Fruit fly (Drosophila melanogaster): ENCODE data around the gene RpS27A.
A peak's percentile ranks its signal among the peaks of the same experiment; 100 is the strongest.

RpS27A gene

dm6 chr2L:10430802-10431476, 22.8 kb downstream of the RpS27A start, which contains the start of the genes Bug22 and TfIIB (continued):
- TF ChIP-seq CG30403 (GFP tag; optimal IDR thresholded peaks at IDR 0.05) (peak; percentile 88), CG13624 (GFP tag; optimal IDR thresholded peaks at IDR 0.05) (peak; percentile 62), wdn (GFP tag; IDR thresholded peaks at IDR 0.05) (peak; percentile 39; the same call in 1 of the 2 replicates), tgo (GFP tag; IDR thresholded peaks at IDR 0.05) (peak; percentile 74), fd102C (GFP tag; optimal IDR thresholded peaks at IDR 0.05) (no peak), Gug (GFP tag; IDR thresholded peaks at IDR 0.05) (peak; percentile 65; the same call in 2 of the 4 replicates), CG10959 (GFP tag; IDR thresholded peaks at IDR 0.05) (no peak), CG13123 (GFP tag; optimal IDR thresholded peaks at IDR 0.05) (peak; percentile 65), E2f1 (GFP tag; IDR thresholded peaks at IDR 0.05) (0 out of 2 replicates have a peak, but pooled peaks have one; percentile 12), CG2678 (tag; optimal IDR thresholded peaks at IDR 0.05) (no peak), Hey (tag; optimal IDR thresholded peaks at IDR 0.05) (no peak), h (optimal IDR thresholded peaks at IDR 0.05) (no peak), hbn (GFP tag; IDR thresholded peaks at IDR 0.05; ENCODE audit: partially characterized antibody) (no peak), stwl (tag; optimal IDR thresholded peaks at IDR 0.05) (peak; percentile 64), CG11247 (GFP tag; IDR thresholded peaks at IDR 0.05) (peak; percentile 58; the same call in 1 of the 2 replicates), Chrac-16 (GFP tag; optimal IDR thresholded peaks at IDR 0.05) (peak; percentile 72), Spps (tag; optimal IDR thresholded peaks at IDR 0.05) (peak; percentile 28), CG11398 (GFP tag; optimal IDR thresholded peaks at IDR 0.05) (no peak), NK7.1 (GFP tag; optimal IDR thresholded peaks at IDR 0.05) (no peak), CG15073 (GFP tag; optimal IDR thresholded peaks at IDR 0.05) (no peak), pzg (GFP tag; optimal IDR thresholded peaks at IDR 0.05) (peak; percentile 53), lilli (GFP tag; optimal IDR thresholded peaks at IDR 0.05) (peak; percentile 86), CG17328 (GFP tag; IDR thresholded peaks at IDR 0.05) (peak; percentile 71; the same call in 1 of the 2 replicates), abd-A (tag; optimal IDR thresholded peaks at IDR 0.05) (no peak), CG11723 (GFP tag; optimal IDR thresholded peaks at IDR 0.05) (peak; percentile 94), CG3281 (GFP tag; optimal IDR thresholded peaks at IDR 0.05) (peak; percentile 65), Six4 (GFP tag; optimal IDR thresholded peaks at IDR 0.05) (peak; percentile 55), Ets65A (GFP tag) (peak; percentile 94), peb (GFP tag; IDR thresholded peaks at IDR 0.05) (no peak), al (GFP tag; IDR thresholded peaks at IDR 0.05) (no peak), CG3065 (GFP tag; optimal IDR thresholded peaks at IDR 0.05) (peak; percentile 12), CG18599 (GFP tag; optimal IDR thresholded peaks at IDR 0.05) (no peak), nmo (GFP tag; optimal IDR thresholded peaks at IDR 0.05) (peak; percentile 77), CG6654 (GFP tag; optimal IDR thresholded peaks at IDR 0.05) (no peak), CG6689 (GFP tag; IDR thresholded peaks at IDR 0.05) (peak; percentile 85), CG31441 (GFP tag; IDR thresholded peaks at IDR 0.05) (peak; percentile 79), nau (GFP tag; optimal IDR thresholded peaks at IDR 0.05) (peak; percentile 3), CG8944 (GFP tag; optimal IDR thresholded peaks at IDR 0.05) (peak; percentile 63), CG12236 (GFP tag; optimal IDR thresholded peaks at IDR 0.05) (peak; percentile 41), grau (tag; optimal IDR thresholded peaks at IDR 0.05) (peak; percentile 73), CG8924 (tag; optimal IDR thresholded peaks at IDR 0.05) (peak; percentile 83), dpn (GFP tag; optimal IDR thresholded peaks at IDR 0.05) (peak; percentile 46 to 84), Bteb2 (GFP tag; optimal IDR thresholded peaks at IDR 0.05) (peak; percentile 46), CG4730 (GFP tag; IDR thresholded peaks at IDR 0.05) (peak; percentile 32; the same call in 1 of the 2 replicates), sd (tag; optimal IDR thresholded peaks at IDR 0.05) (no peak), toy (GFP tag; IDR thresholded peaks at IDR 0.05) (no peak), CG8359 (GFP tag; optimal IDR thresholded peaks at IDR 0.05; ENCODE audit: borderline replicate concordance) (no peak), Lhr (GFP tag; optimal IDR thresholded peaks at IDR 0.05) (peak; percentile 26), slou (GFP tag; optimal IDR thresholded peaks at IDR 0.05) (peak; percentile 62), Vsx1 (GFP tag; optimal IDR thresholded peaks at IDR 0.05) (no peak)
